Fruit fly (Drosophila melanogaster): ENCODE data around the gene CG34305.

The CG34305 gene

dm6 chr3R:4234991-4235553, 7.9 kb downstream of the CG34305 start, which contains the start of gene Gel:
TSS of gene Gel (plus strand) at chr3R:4235217.
- TF ChIP-seq tai (GFP tag; optimal IDR thresholded peaks at IDR 0.05) = no peak
- TF ChIP-seq Dif (GFP tag; optimal IDR thresholded peaks at IDR 0.05; ENCODE audit: partially characterized antibody) = no peak
- no peak for TF ChIP-seq br (GFP tag; optimal IDR thresholded peaks at IDR 0.05)
- no peak for TF ChIP-seq Vsx2 (GFP tag; optimal IDR thresholded peaks at IDR 0.05; ENCODE audit: partially characterized antibody)
- TF ChIP-seq h (GFP tag; optimal IDR thresholded peaks at IDR 0.05) = peak; percentile 46
- TF ChIP-seq jim (GFP tag; optimal IDR thresholded peaks at IDR 0.05) = no peak
- TF ChIP-seq Hr83 (GFP tag; optimal IDR thresholded peaks at IDR 0.05; ENCODE audit: poor library complexity, severe bottlenecking) = no peak
- TF ChIP-seq Rel (GFP tag; optimal IDR thresholded peaks at IDR 0.05) = no peak
- peak; percentile 38 for TF ChIP-seq Rel (tag; optimal IDR thresholded peaks at IDR 0.05)

dm6 chr3R:4233018-4233385, 9.9 kb downstream of the CG34305 start, which contains the start of gene abs:
TSS of gene abs (plus strand) at chr3R:4233047.
- no peak for TF ChIP-seq ey (GFP tag; optimal IDR thresholded peaks at IDR 0.05)
- no peak for TF ChIP-seq rgr (GFP tag; optimal IDR thresholded peaks at IDR 0.05)

dm6 chr3R:4232139-4233017, 10.6 kb downstream of the CG34305 start, which contains the start of gene CG14641:
TSS of gene CG14641 (minus strand) at chr3R:4232342.
- TF ChIP-seq lola (GFP tag; optimal IDR thresholded peaks at IDR 0.05) (peak; percentile 98), Myc (optimal IDR thresholded peaks at IDR 0.05) (peak; percentile 9), pan (optimal IDR thresholded peaks at IDR 0.05) (no peak), woc (GFP tag; optimal IDR thresholded peaks at IDR 0.05) (peak; percentile 63), HLH106 (tag; optimal IDR thresholded peaks at IDR 0.05) (peak; percentile 7), dmrt93B (GFP tag; optimal IDR thresholded peaks at IDR 0.05) (peak; percentile 40), rgr (GFP tag; optimal IDR thresholded peaks at IDR 0.05) (no peak), N (GFP tag; optimal IDR thresholded peaks at IDR 0.05) (peak; percentile 86), Rel (GFP tag; optimal IDR thresholded peaks at IDR 0.05) (no peak), Rel (tag; optimal IDR thresholded peaks at IDR 0.05) (no peak), Hr78 (GFP tag; optimal IDR thresholded peaks at IDR 0.05) (peak; percentile 82), Abd-B (GFP tag; optimal IDR thresholded peaks at IDR 0.05) (peak; percentile 63), Dfd (GFP tag; optimal IDR thresholded peaks at IDR 0.05) (no peak), brk (GFP tag; optimal IDR thresholded peaks at IDR 0.05) (no peak)

dm6 chr3R:4229137-4229764, 13.7 kb downstream of the CG34305 start, which contains the start of gene DhpD:
TSS of gene DhpD (minus strand) at chr3R:4229238.
- TF ChIP-seq Hr78 (GFP tag; optimal IDR thresholded peaks at IDR 0.05) = no peak
- TF ChIP-seq pan (optimal IDR thresholded peaks at IDR 0.05) = no peak
- peak; percentile 90 for TF ChIP-seq h (GFP tag; optimal IDR thresholded peaks at IDR 0.05)
- TF ChIP-seq sv (GFP tag; optimal IDR thresholded peaks at IDR 0.05) = peak; percentile 64
- peak; percentile 81 for TF ChIP-seq OdsH (GFP tag; optimal IDR thresholded peaks at IDR 0.05)
- peak; percentile 25 to 91 for TF ChIP-seq foxo (GFP tag; optimal IDR thresholded peaks at IDR 0.05)
- TF ChIP-seq Mio (GFP tag; optimal IDR thresholded peaks at IDR 0.05) = peak; percentile 41
- peak; percentile 92 for TF ChIP-seq HLH106 (tag; optimal IDR thresholded peaks at IDR 0.05)
- peak; percentile 89 for TF ChIP-seq Sp1 (GFP tag; optimal IDR thresholded peaks at IDR 0.05)
- no peak for TF ChIP-seq tai (GFP tag; optimal IDR thresholded peaks at IDR 0.05)
- TF ChIP-seq CG9705 (GFP tag; optimal IDR thresholded peaks at IDR 0.05) = peak; percentile 90
- no peak for TF ChIP-seq jim (GFP tag; optimal IDR thresholded peaks at IDR 0.05)
- TF ChIP-seq dl (GFP tag; optimal IDR thresholded peaks at IDR 0.05; ENCODE audit: insufficient read depth in 1 of 2, partially characterized antibody in 2 of 2) = peak; percentile 38 to 77
- TF ChIP-seq Abd-B (GFP tag; optimal IDR thresholded peaks at IDR 0.05) = no peak
- TF ChIP-seq dsf (GFP tag; optimal IDR thresholded peaks at IDR 0.05; ENCODE audit: borderline replicate concordance) = no peak
- no peak for TF ChIP-seq brk (GFP tag; optimal IDR thresholded peaks at IDR 0.05)
- TF ChIP-seq usp (GFP tag; optimal IDR thresholded peaks at IDR 0.05) = no peak
- peak; percentile 88 for TF ChIP-seq br (GFP tag; optimal IDR thresholded peaks at IDR 0.05)
- TF ChIP-seq ey (GFP tag; optimal IDR thresholded peaks at IDR 0.05) = peak; percentile 81
- TF ChIP-seq Dif (GFP tag; optimal IDR thresholded peaks at IDR 0.05; ENCODE audit: partially characterized antibody) = peak; percentile 96
- peak; percentile 91 for TF ChIP-seq rgr (GFP tag; optimal IDR thresholded peaks at IDR 0.05)
- TF ChIP-seq CrebA (GFP tag; optimal IDR thresholded peaks at IDR 0.05; ENCODE audit: borderline replicate concordance) = no peak
- TF ChIP-seq Vsx2 (GFP tag; optimal IDR thresholded peaks at IDR 0.05; ENCODE audit: partially characterized antibody) = peak; percentile 94
- TF ChIP-seq Hr83 (GFP tag; optimal IDR thresholded peaks at IDR 0.05; ENCODE audit: poor library complexity, severe bottlenecking) = peak; percentile 92
- TF ChIP-seq Dfd (GFP tag; optimal IDR thresholded peaks at IDR 0.05) = no peak
- peak; percentile 84 for TF ChIP-seq fru (GFP tag; optimal IDR thresholded peaks at IDR 0.05)
- peak; percentile 38 for TF ChIP-seq GATAd (GFP tag; optimal IDR thresholded peaks at IDR 0.05)
- peak; percentile 42 for TF ChIP-seq Myc (optimal IDR thresholded peaks at IDR 0.05)
- TF ChIP-seq woc (GFP tag; optimal IDR thresholded peaks at IDR 0.05) = no peak
- TF ChIP-seq Rel (GFP tag; optimal IDR thresholded peaks at IDR 0.05) = no peak
- peak; percentile 81 for TF ChIP-seq Rel (tag; optimal IDR thresholded peaks at IDR 0.05)
- TF ChIP-seq dmrt93B (GFP tag; optimal IDR thresholded peaks at IDR 0.05) = peak; percentile 76
- TF ChIP-seq CG32264 (GFP tag; optimal IDR thresholded peaks at IDR 0.05) = peak; percentile 63
- TF ChIP-seq sage (GFP tag; optimal IDR thresholded peaks at IDR 0.05) = peak; percentile 85
- TF ChIP-seq Jra (GFP tag; optimal IDR thresholded peaks at IDR 0.05) = peak; percentile 70
- TF ChIP-seq lola (GFP tag; optimal IDR thresholded peaks at IDR 0.05) = no peak

All from whole organism, wandering third instar larva.